Worm (Caenorhabditis elegans): ENCODE measurements around the gene R107.2.

R107.2 gene

DNA sequence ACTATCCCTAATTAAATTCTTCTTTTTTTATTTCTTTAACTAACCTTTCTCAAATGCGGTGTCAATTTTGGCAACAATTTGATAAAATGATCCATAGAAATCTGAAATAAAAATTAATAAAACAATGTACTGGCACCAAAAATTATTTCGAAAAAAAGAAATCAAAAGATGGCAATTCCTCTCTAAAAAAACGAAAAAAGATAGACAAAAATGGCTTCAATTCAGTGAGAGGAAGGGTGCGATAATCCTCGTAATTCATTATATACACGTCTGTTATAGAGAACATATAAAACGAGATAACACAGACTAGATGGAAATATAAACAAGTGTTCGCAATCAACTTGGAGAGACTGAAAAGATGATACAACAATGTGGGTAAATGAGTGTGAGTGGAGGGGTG is at the start of gene R107.2:
Gene R107.2, minus strand, starts transcription at position 101 of the 400 bp plus-strand sequence.
- TF ChIP-seq unc-62 (GFP tag; optimal IDR thresholded peaks at IDR 0.05) = no peak

DNA sequence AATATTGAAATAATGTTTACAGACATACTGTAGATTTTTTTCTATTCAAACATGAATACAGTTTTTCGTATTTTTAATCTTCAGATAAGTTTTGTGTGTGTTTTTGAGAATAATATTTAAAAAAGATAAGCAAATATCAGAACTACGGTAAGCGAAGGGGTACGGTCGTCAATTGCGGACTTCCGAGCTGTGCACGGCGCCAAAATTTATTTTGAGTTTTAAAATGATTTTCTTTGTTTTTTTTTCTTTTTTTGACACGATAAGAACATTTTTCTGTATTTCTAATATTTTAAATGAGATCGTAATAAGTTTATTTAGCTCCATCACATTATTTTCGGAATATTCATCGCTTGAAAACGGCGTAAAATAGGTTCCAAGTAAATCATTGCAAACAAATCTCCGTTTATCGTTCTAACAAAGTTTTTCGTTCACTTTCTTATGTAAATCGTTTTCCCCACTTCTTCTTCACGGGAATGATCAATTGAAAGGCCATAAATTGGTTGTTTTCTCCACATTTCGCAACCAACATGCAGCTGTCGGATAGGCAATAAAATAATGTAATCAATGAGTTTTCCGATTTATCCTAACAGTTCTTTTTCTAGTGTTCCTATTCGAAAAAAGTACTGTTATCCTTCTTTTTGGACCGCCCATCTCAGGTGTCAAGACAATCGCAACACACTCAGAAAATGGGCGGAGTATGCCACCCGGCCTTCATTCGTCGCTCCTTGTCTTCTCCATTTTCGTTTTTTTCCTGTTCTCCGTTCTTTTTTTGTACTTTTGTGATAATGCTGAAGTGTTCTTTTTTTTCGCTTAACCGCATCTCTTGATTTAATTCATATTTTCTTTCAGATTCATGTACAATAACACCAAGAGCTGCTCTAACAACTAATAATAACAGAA is 45.9 kb upstream of the R107.2 start, which contains the start of gene glp-1:
Gene glp-1, plus strand, starts transcription at position 850 of the 900 bp plus-strand sequence.
- TF ChIP-seq unc-62 (GFP tag; optimal IDR thresholded peaks at IDR 0.05) = no peak

DNA sequence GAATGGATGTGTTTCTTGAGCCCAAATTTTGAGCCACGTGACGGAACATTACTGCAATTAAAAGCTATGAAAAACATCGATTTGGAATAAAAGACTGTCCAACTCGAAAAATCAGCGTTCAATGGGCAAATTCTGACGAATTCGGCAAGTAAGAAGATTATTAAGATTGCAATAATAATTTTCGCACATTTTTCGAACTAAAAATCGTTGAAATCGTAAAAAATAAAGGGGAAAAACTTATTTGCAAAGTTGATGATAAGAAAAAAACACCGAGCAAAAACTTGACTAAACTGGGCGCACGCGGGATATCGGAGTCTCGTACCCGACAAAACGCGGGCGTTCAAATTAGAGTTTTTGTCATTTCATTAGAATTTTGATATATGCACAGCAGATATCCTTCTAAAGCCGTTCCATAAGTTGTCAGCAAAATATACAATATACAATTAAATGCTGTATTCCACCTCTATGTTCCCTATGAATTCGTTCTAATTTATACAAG is 43.6 kb upstream of the R107.2 start, which contains the start of the genes mccc-2 and mrpl-44:
Gene mccc-2, minus strand, starts transcription at position 51 of the 499 bp plus-strand sequence.
Gene mrpl-44, minus strand, starts transcription at position 51 of the 499 bp plus-strand sequence.
- TF ChIP-seq unc-62 (GFP tag; optimal IDR thresholded peaks at IDR 0.05) = no peak

DNA sequence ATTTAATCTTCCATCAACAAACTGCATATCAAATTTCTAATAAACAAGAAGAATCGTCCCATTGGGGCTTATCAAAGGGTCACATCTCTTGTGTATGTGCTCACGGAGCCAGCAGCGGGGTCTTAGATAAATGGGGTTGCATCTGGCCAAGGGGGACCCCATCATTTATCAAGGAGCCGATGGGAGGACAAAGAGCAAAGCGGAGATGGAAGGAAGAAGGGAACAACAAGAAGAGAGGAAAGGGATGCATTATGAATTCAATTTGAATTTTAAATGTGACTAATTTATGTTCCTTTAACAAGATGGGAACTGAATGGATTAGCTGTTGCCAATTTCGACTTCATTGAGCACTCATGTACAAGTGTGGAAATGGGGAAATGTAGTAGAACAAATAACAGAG is 38.6 kb upstream of the R107.2 start:
- TF ChIP-seq unc-62 (GFP tag; optimal IDR thresholded peaks at IDR 0.05) = no peak

- TF ChIP-seq unc-62 (GFP tag; optimal IDR thresholded peaks at IDR 0.05) = no peak
Observed at ce11 chrIII:9083118-9083517, 37.4 kb upstream of the R107.2 start.

DNA sequence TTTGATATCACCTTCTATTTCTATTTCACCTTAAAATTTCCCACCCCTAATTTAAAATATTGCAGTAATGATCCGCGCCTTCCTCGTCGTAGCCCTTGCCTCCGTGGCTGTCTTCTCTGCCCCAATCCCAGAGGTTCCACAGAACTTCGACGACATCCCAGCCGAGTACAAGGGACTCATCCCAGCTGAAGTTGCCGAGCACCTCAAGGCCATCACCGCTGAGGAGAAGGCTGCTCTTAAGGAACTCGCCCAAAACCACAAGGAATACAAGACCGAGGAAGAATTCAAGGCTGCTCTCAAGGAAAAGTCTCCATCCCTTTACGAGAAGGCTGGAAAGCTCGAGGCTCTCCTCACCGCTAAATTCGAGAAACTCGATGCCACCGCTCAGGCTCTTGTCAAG is 36.0 kb upstream of the R107.2 start, which contains the start of gene far-2:
Gene far-2, plus strand, starts transcription at position 66 of the 400 bp plus-strand sequence.
- TF ChIP-seq unc-62 (GFP tag; optimal IDR thresholded peaks at IDR 0.05) = no peak

DNA sequence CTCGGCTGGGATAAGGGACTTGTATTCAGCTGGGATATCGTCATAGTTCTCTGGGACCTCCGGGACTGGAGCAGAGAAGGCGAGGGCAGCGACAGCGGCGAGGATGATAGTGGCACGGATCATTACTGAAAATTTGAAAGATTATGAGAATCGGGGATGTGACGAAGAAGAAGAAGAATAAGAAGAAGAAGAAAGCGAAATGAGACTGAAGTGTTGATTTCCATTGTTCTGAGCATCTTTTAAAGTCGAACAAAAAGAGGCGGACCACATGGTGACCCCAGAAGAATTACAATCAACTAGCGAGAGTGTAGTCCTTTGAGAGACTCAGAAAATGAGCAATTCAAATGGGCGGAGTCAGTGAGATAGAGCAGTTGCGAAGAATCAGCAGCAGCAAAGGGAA is 35.3 kb upstream of the R107.2 start, which contains the start of gene far-1:
Gene far-1, minus strand, starts transcription at position 125 of the 400 bp plus-strand sequence.
- no peak for TF ChIP-seq unc-62 (GFP tag; optimal IDR thresholded peaks at IDR 0.05)

ce11 chrIII:9080127-9080526 is 34.4 kb upstream of the R107.2 start:
- TF ChIP-seq unc-62 (GFP tag; optimal IDR thresholded peaks at IDR 0.05) = no peak

DNA sequence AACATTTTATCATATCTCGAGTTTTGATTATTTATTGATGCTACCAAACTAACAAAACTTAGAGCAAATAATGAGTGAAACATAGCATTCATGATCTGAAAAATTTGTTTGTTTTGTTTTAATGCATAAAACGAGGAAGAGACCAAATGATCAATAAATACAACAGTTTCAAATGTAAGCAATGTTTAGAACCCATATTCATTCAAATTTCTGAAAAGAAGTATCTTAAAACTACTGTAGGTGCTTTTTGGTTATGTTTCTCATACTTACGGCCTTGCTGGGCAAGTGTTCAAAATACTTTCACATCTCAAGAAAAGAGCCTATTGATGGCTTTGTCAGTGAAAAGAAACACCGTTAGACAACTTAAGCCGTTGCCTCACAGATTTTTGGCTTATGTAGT is 32.0 kb upstream of the R107.2 start, which contains the start of gene F02A9.1:
Gene F02A9.1, minus strand, starts transcription at position 101 of the 400 bp plus-strand sequence.
- no peak for TF ChIP-seq unc-62 (GFP tag; optimal IDR thresholded peaks at IDR 0.05)

DNA sequence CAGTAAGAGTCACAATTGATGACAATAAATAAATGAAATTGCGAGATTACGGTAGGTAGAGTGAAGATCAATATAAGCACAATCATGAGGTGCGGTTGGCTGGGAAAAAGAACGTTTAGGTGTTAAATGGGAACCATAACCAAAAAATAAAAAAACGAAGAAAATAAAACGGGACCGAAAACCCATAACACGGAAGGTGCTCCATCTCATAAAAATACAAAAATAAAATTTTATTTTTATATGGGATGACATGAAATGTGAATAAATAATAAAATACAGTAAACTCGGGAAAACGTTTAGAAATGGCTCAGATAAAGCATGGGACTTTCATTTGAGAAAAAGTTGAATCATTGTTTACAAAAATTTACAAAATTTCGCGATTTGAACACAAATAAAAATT is 29.8 kb upstream of the R107.2 start, which contains the start of gene F02A9.7:
Gene F02A9.7, minus strand, starts transcription at position 101 of the 400 bp plus-strand sequence.
- TF ChIP-seq unc-62 (GFP tag; optimal IDR thresholded peaks at IDR 0.05) = no peak

DNA sequence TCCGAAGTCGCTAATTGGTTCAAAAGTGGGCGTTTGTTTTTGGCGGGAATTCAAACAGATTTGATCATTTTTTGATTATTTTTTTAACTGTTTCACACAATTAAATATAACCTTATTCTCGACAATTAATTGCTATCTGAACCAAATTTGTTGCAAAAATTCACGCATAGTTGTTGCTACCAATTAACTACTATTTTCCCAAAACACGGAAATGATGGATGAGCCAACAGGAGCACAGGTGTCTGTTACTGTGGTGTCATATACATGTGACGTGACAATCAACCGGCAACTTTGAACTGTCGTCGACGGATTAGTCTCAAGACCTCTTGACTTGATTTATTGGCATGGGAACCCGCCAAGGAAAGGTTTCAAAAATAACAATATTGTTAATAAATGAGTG is 27.0 kb upstream of the R107.2 start:
- TF ChIP-seq unc-62 (GFP tag; optimal IDR thresholded peaks at IDR 0.05) = no peak

DNA sequence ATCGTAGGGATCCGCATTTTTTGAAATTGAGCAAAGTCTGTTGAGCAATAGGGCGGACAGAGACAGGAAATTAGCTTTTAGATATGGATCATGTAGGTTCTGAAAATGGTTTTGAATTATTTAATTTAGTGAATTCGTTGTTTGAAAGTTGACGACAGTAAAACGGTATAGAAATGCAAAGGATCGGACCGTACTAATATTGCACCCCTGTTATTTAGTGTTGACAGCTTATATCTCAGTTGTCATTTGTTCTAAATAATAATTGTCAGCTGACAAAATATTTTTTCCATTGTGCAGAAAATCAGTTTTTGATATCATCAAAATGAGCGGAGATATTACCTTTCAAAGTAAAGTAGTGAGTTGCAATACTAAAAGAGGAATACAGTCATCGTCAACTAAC is 25.6 kb upstream of the R107.2 start, which contains the start of gene lin-12:
Gene lin-12, minus strand, starts transcription at position 101 of the 400 bp plus-strand sequence.
- TF ChIP-seq unc-62 (GFP tag; optimal IDR thresholded peaks at IDR 0.05) = no peak

DNA sequence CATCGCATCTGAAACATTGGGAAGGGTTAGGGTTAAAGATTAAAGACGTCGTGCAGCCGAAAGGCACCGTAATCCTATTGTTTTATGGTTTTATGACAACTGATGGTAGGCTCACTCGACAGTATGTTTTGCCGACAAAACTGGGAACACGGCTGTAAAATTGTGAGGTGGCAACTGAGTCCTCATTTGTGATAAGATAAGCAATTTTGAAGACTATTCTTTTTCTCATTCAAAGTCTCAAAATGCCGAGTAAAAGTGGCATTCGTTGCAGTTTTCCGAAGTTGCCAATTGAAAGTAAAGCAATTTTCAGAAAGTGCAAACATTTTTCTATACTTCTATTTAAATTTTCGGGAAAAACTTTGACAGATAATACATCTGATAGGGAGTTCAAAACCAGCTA is 24.0 kb upstream of the R107.2 start:
- TF ChIP-seq unc-62 (GFP tag; optimal IDR thresholded peaks at IDR 0.05) = no peak

DNA sequence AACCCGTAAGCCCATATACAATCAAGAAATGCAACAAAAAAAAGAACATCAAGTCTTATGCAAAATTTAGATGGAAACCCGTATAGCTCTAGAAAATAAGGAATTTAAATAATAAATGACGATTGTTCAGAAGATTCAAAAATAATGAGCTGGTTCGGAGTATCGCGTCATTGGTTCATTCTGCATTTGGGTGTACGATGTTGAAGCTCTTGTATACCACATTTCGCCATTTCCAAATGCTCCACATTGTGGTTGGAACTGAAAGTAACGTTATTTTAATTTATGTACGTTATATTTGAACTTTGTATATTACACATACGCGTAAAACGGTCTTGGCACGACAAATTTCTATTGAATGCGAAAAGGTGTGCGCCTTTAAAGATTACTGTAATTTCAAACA is 14.5 kb upstream of the R107.2 start:
- no peak for TF ChIP-seq unc-62 (GFP tag; optimal IDR thresholded peaks at IDR 0.05)

DNA sequence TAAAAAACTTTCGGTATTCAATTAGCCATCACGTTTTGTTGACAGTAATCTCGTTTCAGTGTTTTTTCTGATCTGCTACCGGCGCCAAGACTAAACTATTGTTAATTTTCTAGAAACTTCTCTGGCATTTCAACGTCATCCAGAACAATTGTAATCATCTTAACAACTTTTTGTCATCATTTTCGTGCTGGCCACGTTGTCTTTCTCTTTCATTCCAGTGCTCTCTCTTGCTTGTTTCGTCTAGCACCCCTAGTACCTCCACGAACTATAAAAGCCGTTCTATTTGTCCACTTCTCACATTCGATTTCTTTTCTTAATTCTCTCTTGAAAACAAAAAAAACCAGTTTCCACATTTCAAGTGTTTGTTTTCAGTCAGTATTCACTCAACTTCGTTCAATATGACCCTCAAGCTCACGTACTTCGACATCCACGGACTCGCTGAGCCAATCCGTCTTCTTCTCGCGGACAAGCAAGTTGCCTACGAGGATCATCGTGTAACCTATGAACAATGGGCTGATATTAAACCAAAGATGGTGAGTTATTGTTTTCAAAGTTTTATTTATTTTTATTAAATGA is 13.3 kb upstream of the R107.2 start, which contains the start of gene gst-1:
Gene gst-1, plus strand, starts transcription at position 373 of the 576 bp plus-strand sequence.
- TF ChIP-seq unc-62 (GFP tag; optimal IDR thresholded peaks at IDR 0.05) = no peak
